Worm (Caenorhabditis elegans) whole organism, L2 larva: ENCODE results near the gene C03F11.4.
A peak's percentile ranks its signal among the peaks of the same experiment; 100 is the strongest.

Source experiments
- C34F6.9 ChIP-seq: fragments of 150-350 bp; optimal IDR thresholded peaks from 2 replicates; lab custom pipeline; 2014; ENCODE audit warnings: missing biosample characterization, missing genetic modification characterization
- F13H6.1 ChIP-seq: sonication (generic microtip); optimal IDR thresholded peaks from 2 replicates; lab custom pipeline; 2016; ENCODE audit warnings: missing genetic modification characterization, missing compliant biosample characterization
- Y55F3AM.14 ChIP-seq: fragments of 200-800 bp; sonication (Bioruptor generic); optimal IDR thresholded peaks from 2 replicates; lab custom pipeline; 2018; ENCODE audit warnings: mild to moderate bottlenecking, missing genetic modification characterization, missing compliant biosample characterization
- alr-1 ChIP-seq: fragments of 150-350 bp; optimal IDR thresholded peaks from 2 replicates; lab custom pipeline; 2014; ENCODE audit warnings: missing biosample characterization, missing genetic modification characterization
- ama-1 ChIP-seq: fragments of 150-350 bp; optimal IDR thresholded peaks from 2 replicates; lab custom pipeline; 2018; ENCODE audit warnings: inconsistent platforms
- blmp-1 ChIP-seq: sonication (generic microtip); optimal IDR thresholded peaks from 2 replicates; lab custom pipeline; 2017; ENCODE audit warnings: missing genetic modification characterization, mild to moderate bottlenecking, missing compliant biosample characterization, antibody characterized with exemption, moderate library complexity; ENCODE audit not compliant: insufficient read depth
- crh-2 ChIP-seq: sonication (generic microtip); optimal IDR thresholded peaks from 2 replicates; lab custom pipeline; 2017; ENCODE audit warnings: missing biosample characterization, missing genetic modification characterization
- elt-3 ChIP-seq: sonication (generic microtip); optimal IDR thresholded peaks from 2 replicates; lab custom pipeline; 2017; ENCODE audit warnings: missing biosample characterization, missing genetic modification characterization
- fos-1 ChIP-seq: fragments of 150-350 bp; optimal IDR thresholded peaks from 2 replicates; lab custom pipeline; 2014; ENCODE audit warnings: missing biosample characterization, missing genetic modification characterization
- gmeb-1 ChIP-seq: fragments of 150-350 bp; optimal IDR thresholded peaks from 2 replicates; lab custom pipeline; 2014; ENCODE audit warnings: missing biosample characterization, missing genetic modification characterization
- lin-11 ChIP-seq: fragments of 150-350 bp; sonication (generic microtip); optimal IDR thresholded peaks from 2 replicates; lab custom pipeline; 2014; ENCODE audit warnings: missing biosample characterization, missing genetic modification characterization, inconsistent platforms, mixed read lengths
- lin-13 ChIP-seq: fragments of 150-350 bp; optimal IDR thresholded peaks from 2 replicates; lab custom pipeline; 2014; ENCODE audit warnings: missing biosample characterization, missing genetic modification reagents, missing genetic modification characterization
- lin-39 ChIP-seq: fragments of 150-350 bp; optimal IDR thresholded peaks from 2 replicates; lab custom pipeline; 2014; ENCODE audit warnings: missing biosample characterization, missing genetic modification reagents, missing genetic modification characterization
- lsy-2 ChIP-seq, 2 experiments: fragments of 150-350 bp in 1 of 2; sonication (generic microtip) in 1 of 2; optimal IDR thresholded peaks; 2 replicates each; lab custom pipeline; 2014 to 2017; ENCODE audit warnings: missing biosample characterization in 2 of 2, missing genetic modification characterization in 2 of 2
- mab-5 ChIP-seq: fragments of 150-350 bp; optimal IDR thresholded peaks from 2 replicates; lab custom pipeline; 2014; ENCODE audit warnings: missing biosample characterization, missing genetic modification characterization
- mdl-1 ChIP-seq, 2 experiments: fragments of 150-350 bp in 1 of 2; sonication (generic microtip) in 1 of 2; optimal IDR thresholded peaks; 2 replicates each; lab custom pipeline; 2017; ENCODE audit warnings: missing biosample characterization in 2 of 2, missing genetic modification characterization in 2 of 2
- nhr-11 ChIP-seq: fragments of 150-350 bp; optimal IDR thresholded peaks from 2 replicates; lab custom pipeline; 2014; ENCODE audit warnings: missing biosample characterization, missing genetic modification characterization
- nhr-12 ChIP-seq: fragments of 150-350 bp; optimal IDR thresholded peaks from 2 replicates; lab custom pipeline; 2014; ENCODE audit warnings: missing biosample characterization, missing genetic modification characterization
- nhr-129 ChIP-seq: fragments of 150-350 bp; optimal IDR thresholded peaks from 2 replicates; lab custom pipeline; 2014; ENCODE audit warnings: missing biosample characterization, missing genetic modification characterization
- nhr-21 ChIP-seq: fragments of 150-350 bp; optimal IDR thresholded peaks from 2 replicates; lab custom pipeline; 2014; ENCODE audit warnings: missing biosample characterization, missing genetic modification characterization
- nhr-23 ChIP-seq: fragments of 150-350 bp; optimal IDR thresholded peaks from 2 replicates; lab custom pipeline; 2014; ENCODE audit warnings: missing biosample characterization, missing genetic modification reagents, missing genetic modification characterization
- nhr-25 ChIP-seq: fragments of 150-350 bp; sonication (generic microtip); optimal IDR thresholded peaks from 3 replicates; lab custom pipeline; 2014; ENCODE audit warnings: missing biosample characterization, missing genetic modification characterization
- nhr-77 ChIP-seq: fragments of 150-350 bp; optimal IDR thresholded peaks from 2 replicates; lab custom pipeline; 2014; ENCODE audit warnings: missing biosample characterization, missing genetic modification characterization
- sem-4 ChIP-seq: fragments of 150-350 bp; optimal IDR thresholded peaks from 2 replicates; lab custom pipeline; 2014; ENCODE audit warnings: missing biosample characterization, missing genetic modification reagents, missing genetic modification characterization
- skn-1 ChIP-seq: sonication (generic microtip); optimal IDR thresholded peaks from 2 replicates; lab custom pipeline; 2017; ENCODE audit warnings: missing biosample characterization, missing genetic modification characterization
- sma-9 ChIP-seq, 2 experiments: fragments of 150-350 bp in 1 of 2; sonication (generic microtip) in 1 of 2; optimal IDR thresholded peaks; 2 replicates each; lab custom pipeline; 2014 to 2016; ENCODE audit warnings: missing genetic modification characterization in 2 of 2, mild to moderate bottlenecking in 1 of 2, missing biosample characterization in 1 of 2, missing compliant biosample characterization in 1 of 2, missing genetic modification reagents in 1 of 2, moderate library complexity in 1 of 2
- unc-39 ChIP-seq: fragments of 150-350 bp; optimal IDR thresholded peaks from 2 replicates; lab custom pipeline; 2014; ENCODE audit warnings: missing biosample characterization, missing genetic modification characterization
- unc-55 ChIP-seq: fragments of 150-350 bp; sonication (generic microtip); optimal IDR thresholded peaks from 3 replicates; lab custom pipeline; 2014; ENCODE audit warnings: missing biosample characterization, missing genetic modification reagents, missing genetic modification characterization
- unc-62 ChIP-seq: fragments of 150-350 bp; optimal IDR thresholded peaks from 2 replicates; lab custom pipeline; 2014; ENCODE audit warnings: missing biosample characterization, missing genetic modification reagents, missing genetic modification characterization
- ztf-1 ChIP-seq: fragments of 200-800 bp; sonication (Bioruptor generic); conservative IDR thresholded peaks from 2 replicates; pipeline ENCODE4 v1.3.6; 2022; ENCODE audit warnings: missing genetic modification characterization, missing compliant biosample characterization

C03F11.4 gene

ce11 chrX:5429335-5429734, 23.1 kb upstream of the C03F11.4 start (continued):
- TF ChIP-seq lin-39 (peak; percentile 95), Y55F3AM.14 (GFP tag; lab: Kevin White, UChicago) (peak; percentile 89), mab-5 (tag; lab: Kevin White, UChicago) (peak; percentile 96), nhr-21 (tag; lab: Kevin White, UChicago) (peak; percentile 99), fos-1 (tag; lab: Kevin White, UChicago) (peak; percentile 98), skn-1 (tag; lab: Kevin White, UChicago) (peak; percentile 66), gmeb-1 (tag; lab: Kevin White, UChicago) (peak; percentile 93), sem-4 (peak; percentile 98), lsy-2 (tag; optimal IDR thresholded peaks at IDR 0.05; lab: Kevin White, UChicago) (peak; percentile 93 to 95), F13H6.1 (tag; lab: Kevin White, UChicago) (peak; percentile 99), lin-13 (GFP tag; lab: Kevin White, UChicago) (peak; percentile 96), C34F6.9 (peak; percentile 96)

ce11 chrX:5414250-5414649, 8.0 kb upstream of the C03F11.4 start, which contains the start of gene C41A3.2:
Gene C41A3.2 (minus strand): TSS chrX:5414350.
- TF ChIP-seq nhr-11 (tag; lab: Kevin White, UChicago) (no peak), nhr-25 (no peak), lsy-2 (tag; optimal IDR thresholded peaks at IDR 0.05; lab: Kevin White, UChicago) (no peak)

- TF ChIP-seq lsy-2 (tag; optimal IDR thresholded peaks at IDR 0.05; lab: Kevin White, UChicago) (no peak), ztf-1 (GFP tag; lab: Robert Waterston, UW) (no peak), nhr-12 (tag; lab: Kevin White, UChicago) (no peak), unc-55 (GFP tag; lab: Kevin White, UChicago) (no peak), sma-9 (GFP tag; optimal IDR thresholded peaks at IDR 0.05; lab: Kevin White, UChicago) (no peak), sma-9 (tag; optimal IDR thresholded peaks at IDR 0.05; lab: Kevin White, UChicago) (no peak), sem-4 (no peak), lin-11 (no peak), nhr-23 (tag; lab: Kevin White, UChicago) (no peak), Y55F3AM.14 (GFP tag; lab: Kevin White, UChicago) (no peak), skn-1 (tag; lab: Kevin White, UChicago) (no peak), unc-39 (tag; lab: Kevin White, UChicago) (no peak), nhr-77 (no peak), nhr-21 (tag; lab: Kevin White, UChicago) (no peak), alr-1 (tag; lab: Kevin White, UChicago) (no peak)
- TF ChIP-seq, all 48 proteins: peak for 0
Measured at ce11 chrX:5413510-5413909, 7.3 kb upstream of the C03F11.4 start, which contains the start of gene pks-1. Gene pks-1 (plus strand): TSS chrX:5413810.

- TF ChIP-seq ztf-1 (GFP tag; lab: Robert Waterston, UW) (no peak), nhr-11 (tag; lab: Kevin White, UChicago) (no peak), fos-1 (tag; lab: Kevin White, UChicago) (peak; percentile 8), nhr-129 (tag; lab: Kevin White, UChicago) (peak; percentile 42)
- TF ChIP-seq, all 48 proteins: peak for 2
Measured at ce11 chrX:5407271-5407670, 1.0 kb upstream of the C03F11.4 start.

- TF ChIP-seq F13H6.1 (tag; lab: Kevin White, UChicago) (no peak), unc-62 (GFP tag; lab: Kevin White, UChicago) (no peak), ztf-1 (GFP tag; lab: Robert Waterston, UW) (no peak), ama-1 (lab: Kevin White, UChicago) (no peak), nhr-129 (tag; lab: Kevin White, UChicago) (peak; percentile 0), mdl-1 (tag; optimal IDR thresholded peaks at IDR 0.05; lab: Kevin White, UChicago) (no peak), crh-2 (peak; percentile 41), lsy-2 (tag; optimal IDR thresholded peaks at IDR 0.05; lab: Kevin White, UChicago) (no peak), blmp-1 (tag; lab: Kevin White, UChicago) (no peak), sma-9 (GFP tag; optimal IDR thresholded peaks at IDR 0.05; lab: Kevin White, UChicago) (no peak), sma-9 (tag; optimal IDR thresholded peaks at IDR 0.05; lab: Kevin White, UChicago) (no peak), gmeb-1 (tag; lab: Kevin White, UChicago) (peak; percentile 6), nhr-12 (tag; lab: Kevin White, UChicago) (no peak), elt-3 (tag; lab: Kevin White, UChicago) (no peak), fos-1 (tag; lab: Kevin White, UChicago) (peak; percentile 92), alr-1 (tag; lab: Kevin White, UChicago) (no peak)
Measured at ce11 chrX:5400524-5400923, 5.7 kb downstream of the C03F11.4 start, which contains the start of gene scav-1. Gene scav-1 (minus strand): TSS chrX:5400584.
